Fruit fly (Drosophila melanogaster) S2 (cell line): ENCODE measurements around the gene CG7322.

Experiments
- CG8478 ChIP-seq: fragments of >200 bp; optimal IDR thresholded peaks from 2 replicates; lab custom pipeline; 2018
- CTCF ChIP-seq, 2 experiments: fragments of >200 bp; optimal IDR thresholded peaks; 2 replicates each; lab custom pipeline; 2018

CG7322 gene

dm6 chrX:18830396-18830795 is 27.2 kb downstream of the CG7322 start, which contains the start of gene CG7101:
CG7101 (plus strand) TSS chrX:18830591.
- TF ChIP-seq CTCF (optimal IDR thresholded peaks at IDR 0.05; lab: Kevin White, UChicago) = no peak
- no peak for TF ChIP-seq CG8478 (lab: Kevin White, UChicago)

- no peak for TF ChIP-seq CG8478 (lab: Kevin White, UChicago)
- TF ChIP-seq CTCF (optimal IDR thresholded peaks at IDR 0.05; lab: Kevin White, UChicago) = no peak
These were observed 42.6 kb downstream of the CG7322 start for dm6 chrX:18814944-18815343.

- no peak for TF ChIP-seq CTCF (optimal IDR thresholded peaks at IDR 0.05; lab: Kevin White, UChicago)
- no peak for TF ChIP-seq CG8478 (lab: Kevin White, UChicago)
These were observed 43.2 kb downstream of the CG7322 start for dm6 chrX:18814373-18814772.

dm6 chrX:18813049-18813448 is 44.5 kb downstream of the CG7322 start, which contains the start of gene CG42450:
CG42450 (plus strand) TSS chrX:18813297.
- TF ChIP-seq CTCF (optimal IDR thresholded peaks at IDR 0.05; lab: Kevin White, UChicago) = no peak
- TF ChIP-seq CG8478 (lab: Kevin White, UChicago) = no peak

dm6 chrX:18812111-18812510 is 45.4 kb downstream of the CG7322 start:
- TF ChIP-seq CG8478 (lab: Kevin White, UChicago) (no peak), CTCF (optimal IDR thresholded peaks at IDR 0.05; lab: Kevin White, UChicago) (no peak)

dm6 chrX:18806365-18806764 is 51.2 kb downstream of the CG7322 start, which contains the start of gene CG7058:
CG7058 (plus strand) TSS chrX:18806694.
- TF ChIP-seq CTCF (optimal IDR thresholded peaks at IDR 0.05; lab: Kevin White, UChicago) = no peak
- TF ChIP-seq CG8478 (lab: Kevin White, UChicago) = no peak
